Worm (Caenorhabditis elegans) whole organism, L1 larva: ENCODE measurements around the gene sri-18.

ENCODE experiments used
- C34B4.2 ChIP-seq: sonication (generic microtip); optimal IDR thresholded peaks from 2 replicates; lab custom pipeline; 2017; ENCODE audit warnings: mild to moderate bottlenecking, missing genetic modification characterization, missing compliant biosample characterization
- F16B12.6 ChIP-seq: fragments of 150-350 bp; optimal IDR thresholded peaks from 2 replicates; lab custom pipeline; 2014; ENCODE audit warnings: missing biosample characterization, missing genetic modification characterization
- aha-1 ChIP-seq: fragments of 150-350 bp; optimal IDR thresholded peaks from 2 replicates; lab custom pipeline; 2014; ENCODE audit warnings: missing biosample characterization, missing genetic modification characterization
- alr-1 ChIP-seq: fragments of 200-800 bp; sonication (Bioruptor generic); optimal IDR thresholded peaks from 2 replicates; lab custom pipeline; 2018; ENCODE audit warnings: borderline replicate concordance, mild to moderate bottlenecking, missing genetic modification characterization, missing compliant biosample characterization
- blmp-1 ChIP-seq: fragments of 150-350 bp; optimal IDR thresholded peaks from 2 replicates; lab custom pipeline; 2014; ENCODE audit warnings: missing biosample characterization, missing genetic modification characterization
- ceh-63 ChIP-seq: fragments of 200-800 bp; sonication (Bioruptor generic); optimal IDR thresholded peaks from 2 replicates; lab custom pipeline; 2018; ENCODE audit warnings: mild to moderate bottlenecking, missing genetic modification characterization, missing compliant biosample characterization
- ceh-88 ChIP-seq: fragments of 200-800 bp; sonication (Bioruptor generic); IDR thresholded peaks from 2 replicates; pipeline ENCODE4 v1.3.6; 2022; ENCODE audit warnings: missing genetic modification characterization, missing compliant biosample characterization
- ceh-90 ChIP-seq: sonication (generic microtip); optimal IDR thresholded peaks from 2 replicates; lab custom pipeline; 2016; ENCODE audit warnings: missing genetic modification characterization, missing compliant biosample characterization
- efl-1 ChIP-seq, 4 experiments: fragments of 150-350 bp; optimal IDR thresholded peaks in 3 of 4; peaks in 1 of 4; 1 replicate in 1 of 4; 2 replicates in 3 of 4; lab custom pipeline; 2014; ENCODE audit warnings: missing biosample characterization in 2 of 4, missing genetic modification characterization in 2 of 4, missing genetic modification reagents in 2 of 4
- efl-3 ChIP-seq: fragments of 200-800 bp; sonication (Bioruptor generic); optimal IDR thresholded peaks from 2 replicates; lab custom pipeline; 2018; ENCODE audit warnings: mild to moderate bottlenecking, missing genetic modification characterization, missing compliant biosample characterization
- egl-13 ChIP-seq: sonication (generic microtip); optimal IDR thresholded peaks from 2 replicates; lab custom pipeline; 2016; ENCODE audit warnings: missing genotype, missing genetic modification reagents, missing genetic modification characterization, missing compliant biosample characterization
- elt-3 ChIP-seq, 6 experiments: fragments of 150-350 bp in 1 of 6; sonication (generic microtip); optimal IDR thresholded peaks; 2 replicates each; lab custom pipeline; 2017 to 2018; ENCODE audit warnings: missing biosample characterization in 6 of 6, missing genetic modification characterization in 6 of 6, inconsistent platforms in 1 of 6
- fkh-10 ChIP-seq: sonication (generic microtip); optimal IDR thresholded peaks from 2 replicates; lab custom pipeline; 2017; ENCODE audit warnings: missing biosample characterization, missing genetic modification reagents, missing genetic modification characterization
- fkh-4 ChIP-seq: sonication (generic microtip); optimal IDR thresholded peaks from 2 replicates; lab custom pipeline; 2016; ENCODE audit warnings: missing compliant biosample characterization, missing genetic modification characterization, borderline replicate concordance
- fkh-8 ChIP-seq: sonication (generic microtip); optimal IDR thresholded peaks from 2 replicates; lab custom pipeline; 2016; ENCODE audit warnings: mild to moderate bottlenecking, missing genetic modification characterization, missing compliant biosample characterization
- hlh-17 ChIP-seq: fragments of 200-800 bp; sonication (Bioruptor generic); optimal IDR thresholded peaks from 2 replicates; lab custom pipeline; 2018; ENCODE audit warnings: missing genetic modification characterization, mild to moderate bottlenecking, missing compliant biosample characterization, moderate library complexity, borderline replicate concordance
- hlh-4 ChIP-seq: sonication (generic microtip); optimal IDR thresholded peaks from 2 replicates; lab custom pipeline; 2016; ENCODE audit warnings: mild to moderate bottlenecking, missing genetic modification characterization, missing compliant biosample characterization
- lin-14 ChIP-seq: fragments of 200-800 bp; sonication (Bioruptor generic); optimal IDR thresholded peaks from 2 replicates; lab custom pipeline; 2018; ENCODE audit warnings: mild to moderate bottlenecking, missing genetic modification characterization, moderate library complexity, missing compliant biosample characterization
- lin-35 ChIP-seq, 2 experiments: fragments of 150-350 bp; optimal IDR thresholded peaks; 2 replicates each; lab custom pipeline; 2014; ENCODE audit warnings: missing biosample characterization in 2 of 2, missing genetic modification characterization in 2 of 2, missing genetic modification reagents in 2 of 2
- mef-2 ChIP-seq: fragments of 150-350 bp; optimal IDR thresholded peaks from 2 replicates; lab custom pipeline; 2014; ENCODE audit warnings: missing biosample characterization, missing genetic modification characterization
- nhr-19 ChIP-seq: fragments of 200-800 bp; sonication (Bioruptor generic); conservative IDR thresholded peaks from 2 replicates; pipeline ENCODE4 v1.3.6; 2022; ENCODE audit warnings: missing genetic modification characterization, missing compliant biosample characterization
- nhr-28 ChIP-seq: fragments of 150-350 bp; optimal IDR thresholded peaks from 2 replicates; lab custom pipeline; 2014; ENCODE audit warnings: missing biosample characterization, missing genetic modification characterization
- nhr-71 ChIP-seq: sonication (generic microtip); optimal IDR thresholded peaks from 2 replicates; lab custom pipeline; 2016; ENCODE audit warnings: mild to moderate bottlenecking, missing genetic modification characterization, moderate library complexity, missing compliant biosample characterization
- nhr-84 ChIP-seq: sonication (generic microtip); optimal IDR thresholded peaks from 2 replicates; lab custom pipeline; 2017; ENCODE audit warnings: missing biosample characterization, missing genetic modification characterization
- nhr-85 ChIP-seq: sonication (generic microtip); peaks from one replicate; lab custom pipeline; 2016; ENCODE audit warnings: missing genetic modification characterization, inconsistent platforms, missing compliant biosample characterization
- nhr-90 ChIP-seq: sonication (generic microtip); optimal IDR thresholded peaks from 2 replicates; lab custom pipeline; 2016; ENCODE audit warnings: mild to moderate bottlenecking, missing genetic modification characterization, missing compliant biosample characterization; ENCODE audit not compliant: poor library complexity
- skn-1 ChIP-seq: fragments of 150-350 bp; optimal IDR thresholded peaks from 2 replicates; lab custom pipeline; 2014; ENCODE audit warnings: missing biosample characterization, missing genetic modification characterization
- snu-23 ChIP-seq: sonication (generic microtip); optimal IDR thresholded peaks from 2 replicates; lab custom pipeline; 2016; ENCODE audit warnings: missing genetic modification characterization, missing compliant biosample characterization
- sptf-1 ChIP-seq: fragments of 150-350 bp; optimal IDR thresholded peaks from 2 replicates; lab custom pipeline; 2014; ENCODE audit warnings: missing biosample characterization, missing genetic modification characterization
- tlp-1 ChIP-seq: fragments of 150-350 bp; optimal IDR thresholded peaks from 2 replicates; lab custom pipeline; 2014; ENCODE audit warnings: missing biosample characterization, missing genetic modification characterization
- unc-130 ChIP-seq: fragments of 150-350 bp; optimal IDR thresholded peaks from 2 replicates; lab custom pipeline; 2017; ENCODE audit warnings: missing biosample characterization, missing genetic modification characterization, inconsistent platforms
- unc-86 ChIP-seq: sonication (generic microtip); optimal IDR thresholded peaks from 2 replicates; lab custom pipeline; 2016; ENCODE audit warnings: missing genetic modification characterization, missing compliant biosample characterization
- zag-1 ChIP-seq: fragments of 150-350 bp; optimal IDR thresholded peaks from 2 replicates; lab custom pipeline; 2014; ENCODE audit warnings: missing biosample characterization, missing genetic modification characterization

The sri-18 gene

ce11 chrV:10260460-10260859 is at the start of gene sri-18:
TSS of gene sri-18 (minus strand) at chrV:10260560.
- no peak for TF ChIP-seq nhr-28 (tag; lab: Kevin White, UChicago)
- no peak for TF ChIP-seq lin-35 (GFP tag; optimal IDR thresholded peaks at IDR 0.05; lab: Kevin White, UChicago)
- no peak for TF ChIP-seq fkh-4 (tag; lab: Kevin White, UChicago)
- TF ChIP-seq lin-14 (GFP tag; lab: Kevin White, UChicago): no peak
- TF ChIP-seq C34B4.2 (tag; lab: Kevin White, UChicago): no peak
- TF ChIP-seq fkh-10 (GFP tag; lab: Kevin White, UChicago): no peak
- no peak for TF ChIP-seq unc-130
- TF ChIP-seq hlh-4 (tag; lab: Kevin White, UChicago): no peak
- no peak for TF ChIP-seq alr-1 (tag; lab: Kevin White, UChicago)
- TF ChIP-seq aha-1 (tag; lab: Kevin White, UChicago): no peak
- TF ChIP-seq snu-23 (GFP tag; lab: Kevin White, UChicago): no peak
- no peak for TF ChIP-seq F16B12.6 (tag; lab: Kevin White, UChicago)

ce11 chrV:10307283-10307682 is 46.9 kb upstream of the sri-18 start, which contains the start of gene che-12:
TSS of gene che-12 (minus strand) at chrV:10307383.
- TF ChIP-seq elt-3 (tag; optimal IDR thresholded peaks at IDR 0.05; lab: Kevin White, UChicago) (no peak), mef-2 (no peak), efl-3 (no peak), egl-13 (tag; lab: Kevin White, UChicago) (no peak), efl-1 (optimal IDR thresholded peaks at IDR 0.05; lab: Kevin White, UChicago) (no peak), efl-1 (GFP tag; optimal IDR thresholded peaks at IDR 0.05 in 1 of 2; lab: Kevin White, UChicago) (no peak), fkh-8 (tag; lab: Kevin White, UChicago) (peak; percentile 38), nhr-84 (tag; lab: Kevin White, UChicago) (no peak), sptf-1 (no peak)
- TF ChIP-seq, all 84 proteins: peak for 1

ce11 chrV:10297099-10297498 is 36.7 kb upstream of the sri-18 start, which contains the start of gene B0024.4:
TSS of gene B0024.4 (plus strand) at chrV:10297399.
- TF ChIP-seq unc-86 (tag; lab: Kevin White, UChicago) (no peak), skn-1 (tag; lab: Kevin White, UChicago) (no peak), nhr-71 (no peak), nhr-28 (tag; lab: Kevin White, UChicago) (no peak), nhr-90 (tag; lab: Kevin White, UChicago) (no peak), ceh-88 (GFP tag; lab: Robert Waterston, UW) (no peak)

ce11 chrV:10294549-10294948 is 34.2 kb upstream of the sri-18 start, which contains the start of gene col-150:
TSS of gene col-150 (minus strand) at chrV:10294649.
- TF ChIP-seq zag-1 (tag; lab: Kevin White, UChicago) (no peak), nhr-85 (peak; percentile 29)

- TF ChIP-seq ceh-90 (tag; lab: Kevin White, UChicago) (no peak), lin-14 (GFP tag; lab: Kevin White, UChicago) (peak; percentile 20), hlh-17 (GFP tag; lab: Kevin White, UChicago) (no peak), tlp-1 (tag; lab: Kevin White, UChicago) (no peak), blmp-1 (tag; lab: Kevin White, UChicago) (peak; percentile 99), nhr-19 (GFP tag; lab: Robert Waterston, UW) (no peak), ceh-63 (GFP tag; lab: Kevin White, UChicago) (no peak), elt-3 (tag; optimal IDR thresholded peaks at IDR 0.05; lab: Kevin White, UChicago) (peak in 2 of 6 experiments; percentile 15 to 59)
Observed at ce11 chrV:10292819-10293357, 32.5 kb upstream of the sri-18 start, which contains the start of gene col-149. TSS of gene col-149 (minus strand) at chrV:10292869.
